Worm (Caenorhabditis elegans) whole organism, L4 larva: ENCODE results near the gene Y53G8AM.8.

ENCODE experiments used
- R02D3.7 ChIP-seq: fragments of 150-350 bp; sonication (generic microtip); optimal IDR thresholded peaks from 3 replicates; lab custom pipeline; 2014; ENCODE audit warnings: missing biosample characterization, missing genetic modification characterization
- Y48G9A.11 ChIP-seq: fragments of 200-800 bp; sonication (Bioruptor generic); IDR thresholded peaks from 2 replicates; pipeline ENCODE4 v1.3.6; 2022; ENCODE audit warnings: missing genetic modification reagents, missing genetic modification characterization, missing compliant biosample characterization
- ZK546.5 ChIP-seq, 2 experiments: sonication (generic microtip); optimal IDR thresholded peaks; 2 replicates each; lab custom pipeline; 2017; ENCODE audit warnings: missing biosample characterization in 2 of 2, missing genetic modification characterization in 2 of 2
- aha-1 ChIP-seq: fragments of 150-350 bp; peaks from one replicate; lab custom pipeline; 2014; ENCODE audit warnings: missing biosample characterization, missing genetic modification characterization
- aly-2 ChIP-seq: sonication (generic microtip); optimal IDR thresholded peaks from 2 replicates; lab custom pipeline; 2018; ENCODE audit warnings: missing biosample characterization, missing genetic modification characterization
- ceh-32 ChIP-seq: sonication (generic microtip); optimal IDR thresholded peaks from 2 replicates; lab custom pipeline; 2016; ENCODE audit warnings: mild to moderate bottlenecking, missing genetic modification characterization, missing compliant biosample characterization; ENCODE audit not compliant: poor library complexity
- cey-2 ChIP-seq: sonication (generic microtip); optimal IDR thresholded peaks from 3 replicates; lab custom pipeline; 2017; ENCODE audit warnings: missing genetic modification characterization, mild to moderate bottlenecking, missing compliant biosample characterization, antibody characterized with exemption, borderline replicate concordance; ENCODE audit not compliant: insufficient read depth
- daf-16 ChIP-seq, 3 experiments: sonication (generic microtip); optimal IDR thresholded peaks; 2 replicates each; lab custom pipeline; 2016 to 2017; ENCODE audit warnings: missing genetic modification characterization in 3 of 3, missing genetic modification reagents in 3 of 3, mild to moderate bottlenecking in 2 of 3, missing compliant biosample characterization in 2 of 3, missing biosample characterization in 1 of 3, moderate library complexity in 1 of 3
- daf-8 ChIP-seq: fragments of 200-800 bp; sonication (Bioruptor generic); IDR thresholded peaks from 2 replicates; pipeline ENCODE4 v1.3.6; 2022; ENCODE audit warnings: missing genetic modification characterization, missing compliant biosample characterization
- dpl-1 ChIP-seq: fragments of 150-350 bp; optimal IDR thresholded peaks from 2 replicates; lab custom pipeline; 2014; ENCODE audit warnings: missing biosample characterization, missing genetic modification reagents, missing genetic modification characterization
- dve-1 ChIP-seq: sonication (generic microtip); optimal IDR thresholded peaks from 2 replicates; lab custom pipeline; 2017; ENCODE audit warnings: antibody characterized with exemption, mild to moderate bottlenecking, missing genetic modification characterization, missing compliant biosample characterization; ENCODE audit not compliant: insufficient read depth
- fkh-10 ChIP-seq: fragments of 150-350 bp; optimal IDR thresholded peaks from 2 replicates; lab custom pipeline; 2014; ENCODE audit warnings: missing biosample characterization, missing genetic modification reagents, missing genetic modification characterization
- gei-8 ChIP-seq: fragments of 200-800 bp; sonication (Bioruptor generic); optimal IDR thresholded peaks from 2 replicates; lab custom pipeline; 2018; ENCODE audit warnings: mild to moderate bottlenecking, missing genetic modification characterization, missing compliant biosample characterization
- hlh-11 ChIP-seq: fragments of 200-800 bp; sonication (Bioruptor generic); optimal IDR thresholded peaks from 2 replicates; lab custom pipeline; 2018; ENCODE audit warnings: mild to moderate bottlenecking, missing genetic modification characterization, missing compliant biosample characterization
- hlh-30 ChIP-seq: sonication (generic microtip); optimal IDR thresholded peaks from 2 replicates; lab custom pipeline; 2017; ENCODE audit warnings: antibody characterized with exemption, mild to moderate bottlenecking, missing genetic modification characterization, missing compliant biosample characterization; ENCODE audit not compliant: insufficient read depth
- lim-7 ChIP-seq: fragments of 200-800 bp; sonication (Bioruptor generic); IDR thresholded peaks from 2 replicates; pipeline ENCODE4 v1.3.6; 2022; ENCODE audit warnings: missing genetic modification characterization, missing compliant biosample characterization
- lin-38 ChIP-seq: fragments of 200-800 bp; sonication (Bioruptor generic); IDR thresholded peaks from 2 replicates; pipeline ENCODE4 v1.3.6; 2022; ENCODE audit warnings: missing genetic modification reagents, missing genetic modification characterization, missing compliant biosample characterization
- lsy-2 ChIP-seq, 2 experiments: fragments of 150-350 bp in 1 of 2; sonication (generic microtip) in 1 of 2; optimal IDR thresholded peaks; 2 replicates each; lab custom pipeline; 2014 to 2017; ENCODE audit warnings: missing biosample characterization in 2 of 2, missing genetic modification characterization in 2 of 2
- madf-9 ChIP-seq: fragments of 200-800 bp; sonication (Bioruptor generic); conservative IDR thresholded peaks from 2 replicates; pipeline ENCODE4 v1.3.6; 2022; ENCODE audit warnings: missing genetic modification reagents, missing genetic modification characterization, missing compliant biosample characterization
- mdl-1 ChIP-seq, 2 experiments: fragments of 150-350 bp in 1 of 2; sonication (generic microtip) in 1 of 2; optimal IDR thresholded peaks; 2 replicates each; lab custom pipeline; 2014 to 2017; ENCODE audit warnings: missing biosample characterization in 2 of 2, missing genetic modification characterization in 2 of 2
- mdt-29 ChIP-seq: fragments of 200-800 bp; sonication (Bioruptor generic); IDR thresholded peaks from 2 replicates; pipeline ENCODE4 v1.3.6; 2022; ENCODE audit warnings: missing genetic modification reagents, missing genetic modification characterization, missing compliant biosample characterization
- mep-1 ChIP-seq: fragments of 150-350 bp; sonication (generic microtip); optimal IDR thresholded peaks from 3 replicates; lab custom pipeline; 2014; ENCODE audit warnings: missing biosample characterization, missing genetic modification characterization
- mes-2 ChIP-seq: sonication (generic microtip); optimal IDR thresholded peaks from 2 replicates; lab custom pipeline; 2016; ENCODE audit warnings: missing genotype, mild to moderate bottlenecking, missing genetic modification characterization, missing compliant biosample characterization; ENCODE audit not compliant: poor library complexity, severe bottlenecking
- mxl-2 ChIP-seq: fragments of 200-800 bp; sonication (Bioruptor generic); conservative IDR thresholded peaks from 2 replicates; pipeline ENCODE4 v1.3.6; 2022; ENCODE audit warnings: missing genetic modification reagents, missing genetic modification characterization, missing compliant biosample characterization
- nhr-25 ChIP-seq: sonication (generic microtip); optimal IDR thresholded peaks from 2 replicates; lab custom pipeline; 2017; ENCODE audit warnings: missing genetic modification characterization, mild to moderate bottlenecking, missing compliant biosample characterization, antibody characterized with exemption, moderate library complexity, borderline replicate concordance; ENCODE audit not compliant: insufficient read depth
- nhr-28 ChIP-seq: fragments of 150-350 bp; optimal IDR thresholded peaks from 2 replicates; lab custom pipeline; 2014; ENCODE audit warnings: missing biosample characterization, missing genetic modification characterization
- nhr-48 ChIP-seq: sonication (generic microtip); optimal IDR thresholded peaks from 2 replicates; lab custom pipeline; 2016; ENCODE audit warnings: mild to moderate bottlenecking, missing genetic modification characterization, missing compliant biosample characterization
- nhr-6 ChIP-seq: fragments of 150-350 bp; optimal IDR thresholded peaks from 2 replicates; lab custom pipeline; 2014; ENCODE audit warnings: missing biosample characterization, missing genetic modification characterization
- nhr-76 ChIP-seq: fragments of 150-350 bp; optimal IDR thresholded peaks from 2 replicates; lab custom pipeline; 2014; ENCODE audit warnings: missing biosample characterization, missing genetic modification characterization
- pha-4 ChIP-seq, 2 experiments: fragments of 150-350 bp in 1 of 2; fragments of 200-800 bp in 1 of 2; sonication (Bioruptor generic) in 1 of 2; IDR thresholded peaks in 1 of 2; optimal IDR thresholded peaks in 1 of 2; 2 replicates each; pipeline versions ENCODE4 v1.3.6 to Lab custom; 2014 to 2022; ENCODE audit warnings: missing genetic modification characterization in 2 of 2, missing genetic modification reagents in 2 of 2, missing biosample characterization in 1 of 2, missing compliant biosample characterization in 1 of 2
- pqm-1 ChIP-seq: sonication (generic microtip); optimal IDR thresholded peaks from 2 replicates; lab custom pipeline; 2017; ENCODE audit warnings: missing biosample characterization, missing genetic modification characterization
- tra-1 ChIP-seq: fragments of 200-800 bp; sonication (Bioruptor generic); IDR thresholded peaks from 2 replicates; pipeline ENCODE4 v1.3.6; 2022; ENCODE audit warnings: missing genetic modification reagents, missing genetic modification characterization, missing compliant biosample characterization
- unc-130 ChIP-seq: sonication (generic microtip); optimal IDR thresholded peaks from 2 replicates; lab custom pipeline; 2016; ENCODE audit warnings: missing genetic modification reagents, missing genetic modification characterization, missing compliant biosample characterization
- unc-39 ChIP-seq: sonication (generic microtip); optimal IDR thresholded peaks from 2 replicates; lab custom pipeline; 2017; ENCODE audit warnings: missing biosample characterization, missing genetic modification characterization
- unc-62 ChIP-seq, 3 experiments: fragments of 150-350 bp in 1 of 3; sonication (generic microtip); optimal IDR thresholded peaks in 2 of 3; peaks in 1 of 3; 1 replicate in 1 of 3; 2 replicates in 2 of 3; lab custom pipeline; 2014 to 2017; ENCODE audit warnings: missing biosample characterization in 3 of 3, missing genetic modification characterization in 3 of 3, missing genetic modification reagents in 3 of 3, missing genotype in 1 of 3
- vab-7 ChIP-seq: fragments of 200-800 bp; sonication (Bioruptor generic); IDR thresholded peaks from 2 replicates; pipeline ENCODE4 v1.3.6; 2022; ENCODE audit warnings: missing genetic modification reagents, missing genetic modification characterization, missing compliant biosample characterization
- zag-1 ChIP-seq: fragments of 150-350 bp; optimal IDR thresholded peaks from 2 replicates; lab custom pipeline; 2014; ENCODE audit warnings: missing biosample characterization, missing genetic modification characterization
- zfp-2 ChIP-seq: sonication (generic microtip); optimal IDR thresholded peaks from 2 replicates; lab custom pipeline; 2016; ENCODE audit warnings: mild to moderate bottlenecking, missing genetic modification characterization, missing compliant biosample characterization
- zip-11 ChIP-seq: fragments of 200-800 bp; sonication (Bioruptor generic); IDR thresholded peaks from 2 replicates; pipeline ENCODE4 v1.3.6; 2022; ENCODE audit warnings: missing genetic modification characterization, missing compliant biosample characterization
- ztf-7 ChIP-seq: fragments of 150-350 bp; optimal IDR thresholded peaks from 2 replicates; lab custom pipeline; 2014; ENCODE audit warnings: missing biosample characterization, missing genetic modification characterization

Y53G8AM.8 gene

DNA sequence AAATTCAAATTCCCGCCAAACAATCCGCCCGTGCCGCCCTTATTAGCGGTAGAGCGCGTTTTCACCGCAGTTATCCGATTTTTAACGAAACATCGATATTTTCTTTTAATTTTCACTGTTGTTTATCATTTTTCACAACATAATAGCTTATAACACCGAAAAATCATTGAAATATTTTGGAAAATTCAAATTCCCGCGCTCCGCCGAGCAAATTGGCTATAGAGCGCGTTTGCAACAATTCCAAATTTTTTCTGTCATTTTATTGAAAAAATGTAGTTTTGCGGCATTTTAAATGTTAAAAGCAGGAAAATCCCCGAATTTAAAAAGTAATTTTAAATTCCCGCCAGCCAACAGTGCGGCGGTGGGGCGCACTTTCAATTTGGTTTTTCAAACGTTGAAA lies 31.2 kb upstream of the Y53G8AM.8 start:
- no peak for TF ChIP-seq nhr-25 (tag; lab: Kevin White, UChicago)
- no peak for TF ChIP-seq madf-9 (GFP tag; lab: Robert Waterston, UW)
- peak; percentile 77 for TF ChIP-seq lin-38 (GFP tag; lab: Robert Waterston, UW)
- no peak for TF ChIP-seq zip-11 (GFP tag; lab: Robert Waterston, UW)
- TF ChIP-seq unc-130 (GFP tag; lab: Kevin White, UChicago): no peak

DNA sequence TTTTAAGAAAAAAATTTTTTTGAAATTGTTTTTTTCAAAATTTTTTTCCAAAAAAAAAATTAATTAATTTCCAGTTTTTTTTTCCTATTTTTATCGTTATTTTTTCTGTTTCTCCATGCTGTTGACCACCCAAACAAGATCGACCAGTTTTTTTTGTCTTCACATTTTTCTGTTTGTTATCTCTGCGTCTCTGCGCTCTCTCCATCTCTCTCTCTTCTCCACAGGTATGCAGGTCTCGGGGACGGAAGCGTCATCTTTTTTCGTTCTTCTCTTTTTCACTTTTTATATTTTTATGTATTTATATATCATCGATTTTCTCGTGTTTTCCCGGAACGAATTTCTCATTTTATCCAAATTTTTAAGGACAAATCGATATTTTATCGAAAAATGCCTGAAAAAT lies 30.4 kb upstream of the Y53G8AM.8 start:
- no peak for TF ChIP-seq daf-16 (GFP tag; optimal IDR thresholded peaks at IDR 0.05; lab: Kevin White, UChicago)
- peak; percentile 40 for TF ChIP-seq daf-16 (tag; optimal IDR thresholded peaks at IDR 0.05; lab: Kevin White, UChicago)
- peak; percentile 1 for TF ChIP-seq mep-1 (tag; lab: Kevin White, UChicago)
- peak in 1 of 2 experiments; percentile 4 for TF ChIP-seq lsy-2 (tag; optimal IDR thresholded peaks at IDR 0.05; lab: Kevin White, UChicago)
- no peak for TF ChIP-seq aly-2
- TF ChIP-seq nhr-6 (tag; lab: Kevin White, UChicago): peak; percentile 49
- peak; percentile 31 for TF ChIP-seq dve-1
- TF ChIP-seq mdl-1 (tag; optimal IDR thresholded peaks at IDR 0.05; lab: Kevin White, UChicago): peak in 1 of 2 experiments; percentile 26
- TF ChIP-seq nhr-28 (tag; lab: Kevin White, UChicago): peak; percentile 37
- no peak for TF ChIP-seq mdt-29 (GFP tag; lab: Robert Waterston, UW)
- peak; percentile 1 for TF ChIP-seq dpl-1
- peak; percentile 36 for TF ChIP-seq hlh-11 (tag; lab: Kevin White, UChicago)
- TF ChIP-seq nhr-48: peak; percentile 9
- TF ChIP-seq mxl-2 (GFP tag; lab: Robert Waterston, UW): no peak
- TF ChIP-seq hlh-30 (tag; lab: Kevin White, UChicago): peak; percentile 54
- peak; percentile 9 for TF ChIP-seq mes-2
- TF ChIP-seq cey-2 (tag; lab: Kevin White, UChicago): peak; percentile 7

DNA sequence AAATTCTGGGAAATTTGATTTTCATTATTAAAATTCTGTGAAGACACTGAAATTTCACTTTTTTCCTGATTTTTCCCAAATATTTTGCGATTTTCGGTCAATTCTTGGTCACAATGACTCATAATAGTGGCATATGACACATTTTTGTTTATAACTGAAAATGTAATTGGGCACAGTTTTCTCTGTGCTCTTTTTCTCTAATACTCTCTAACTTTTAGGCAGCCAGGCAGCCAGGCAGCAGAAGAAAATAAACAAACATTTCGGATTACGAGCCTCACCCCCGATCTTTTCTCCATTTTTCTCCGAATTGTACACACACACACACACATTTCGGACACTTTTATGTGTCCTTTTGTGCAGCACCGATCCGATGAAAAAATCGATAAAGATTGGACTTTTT lies 28.9 kb upstream of the Y53G8AM.8 start:
- no peak for TF ChIP-seq pha-4 (GFP tag; IDR thresholded peaks at IDR 0.05; lab: Robert Waterston, UW)
- TF ChIP-seq pha-4 (tag; optimal IDR thresholded peaks at IDR 0.05; lab: Kevin White, UChicago): peak; percentile 90
- peak; percentile 19 for TF ChIP-seq aha-1 (tag; lab: Kevin White, UChicago)
- no peak for TF ChIP-seq R02D3.7 (tag; lab: Kevin White, UChicago)
- peak; percentile 11 for TF ChIP-seq mes-2
- peak; percentile 57 for TF ChIP-seq nhr-6 (tag; lab: Kevin White, UChicago)
- no peak for TF ChIP-seq zfp-2
- no peak for TF ChIP-seq lim-7 (GFP tag; lab: Robert Waterston, UW)
- TF ChIP-seq nhr-28 (tag; lab: Kevin White, UChicago): peak; percentile 15
- TF ChIP-seq vab-7: no peak
- TF ChIP-seq hlh-11 (tag; lab: Kevin White, UChicago): peak; percentile 49
- TF ChIP-seq zag-1 (tag; lab: Kevin White, UChicago): no peak
- peak; percentile 48 for TF ChIP-seq dve-1
- no peak for TF ChIP-seq daf-16 (GFP tag; optimal IDR thresholded peaks at IDR 0.05; lab: Kevin White, UChicago)
- peak; percentile 42 for TF ChIP-seq daf-16 (tag; optimal IDR thresholded peaks at IDR 0.05; lab: Kevin White, UChicago)
- no peak for TF ChIP-seq gei-8
- no peak for TF ChIP-seq ZK546.5 (tag; optimal IDR thresholded peaks at IDR 0.05; lab: Kevin White, UChicago)

DNA sequence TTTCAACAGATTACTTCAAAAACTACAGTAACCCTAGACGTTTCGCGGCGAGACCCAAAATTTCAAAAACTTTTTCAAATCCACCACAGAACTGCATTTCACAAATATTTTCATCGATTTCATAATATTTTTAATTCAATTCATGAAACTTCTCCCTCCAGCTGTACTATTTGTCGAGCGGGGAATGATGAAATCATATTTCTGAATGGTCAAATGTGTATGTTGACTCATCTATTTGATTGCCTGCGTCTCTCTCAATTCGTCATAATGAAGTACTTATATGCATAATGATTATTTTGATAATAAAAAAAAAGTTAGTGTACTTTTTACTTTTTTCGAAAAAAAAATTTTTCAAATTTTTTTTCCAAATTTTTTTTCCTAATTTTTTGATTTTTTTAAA lies 27.8 kb upstream of the Y53G8AM.8 start:
- TF ChIP-seq tra-1 (GFP tag; lab: Robert Waterston, UW) (no peak), unc-62 (GFP tag; optimal IDR thresholded peaks at IDR 0.05 in 1 of 2; lab: Kevin White, UChicago) (no peak), unc-62 (tag; optimal IDR thresholded peaks at IDR 0.05; lab: Kevin White, UChicago) (no peak), nhr-28 (tag; lab: Kevin White, UChicago) (peak; percentile 15), dve-1 (peak; percentile 54), unc-39 (tag; lab: Kevin White, UChicago) (no peak), fkh-10 (GFP tag; lab: Kevin White, UChicago) (no peak), lsy-2 (tag; optimal IDR thresholded peaks at IDR 0.05; lab: Kevin White, UChicago) (peak in 1 of 2 experiments; percentile 32), daf-16 (GFP tag; optimal IDR thresholded peaks at IDR 0.05; lab: Kevin White, UChicago) (no peak), daf-16 (tag; optimal IDR thresholded peaks at IDR 0.05; lab: Kevin White, UChicago) (peak; percentile 52), nhr-6 (tag; lab: Kevin White, UChicago) (peak; percentile 75), ztf-7 (no peak), Y48G9A.11 (no peak), gei-8 (no peak), pqm-1 (tag; lab: Kevin White, UChicago) (peak; percentile 39), daf-8 (GFP tag; lab: Robert Waterston, UW) (no peak), ceh-32 (tag; lab: Kevin White, UChicago) (no peak), pha-4 (GFP tag; IDR thresholded peaks at IDR 0.05; lab: Robert Waterston, UW) (no peak), pha-4 (tag; optimal IDR thresholded peaks at IDR 0.05; lab: Kevin White, UChicago) (peak; percentile 56), nhr-76 (tag; lab: Kevin White, UChicago) (no peak)
